Worm (Caenorhabditis elegans) whole organism, L4/young adult: ENCODE results near the gene lys-2.

Experiments used
- W03F9.2 ChIP-seq: fragments of 150-350 bp; optimal IDR thresholded peaks from 2 replicates; lab custom pipeline; 2014; ENCODE audit warnings: missing biosample characterization, missing genetic modification characterization
- dao-5 ChIP-seq: sonication (generic microtip); optimal IDR thresholded peaks from 2 replicates; lab custom pipeline; 2016; ENCODE audit warnings: missing genotype, missing genetic modification characterization, moderate library complexity, missing compliant biosample characterization
- him-1 ChIP-seq: sonication (generic microtip); optimal IDR thresholded peaks from 2 replicates; lab custom pipeline; 2016; ENCODE audit warnings: missing genotype, missing genetic modification reagents, missing genetic modification characterization, missing compliant biosample characterization

DNA sequence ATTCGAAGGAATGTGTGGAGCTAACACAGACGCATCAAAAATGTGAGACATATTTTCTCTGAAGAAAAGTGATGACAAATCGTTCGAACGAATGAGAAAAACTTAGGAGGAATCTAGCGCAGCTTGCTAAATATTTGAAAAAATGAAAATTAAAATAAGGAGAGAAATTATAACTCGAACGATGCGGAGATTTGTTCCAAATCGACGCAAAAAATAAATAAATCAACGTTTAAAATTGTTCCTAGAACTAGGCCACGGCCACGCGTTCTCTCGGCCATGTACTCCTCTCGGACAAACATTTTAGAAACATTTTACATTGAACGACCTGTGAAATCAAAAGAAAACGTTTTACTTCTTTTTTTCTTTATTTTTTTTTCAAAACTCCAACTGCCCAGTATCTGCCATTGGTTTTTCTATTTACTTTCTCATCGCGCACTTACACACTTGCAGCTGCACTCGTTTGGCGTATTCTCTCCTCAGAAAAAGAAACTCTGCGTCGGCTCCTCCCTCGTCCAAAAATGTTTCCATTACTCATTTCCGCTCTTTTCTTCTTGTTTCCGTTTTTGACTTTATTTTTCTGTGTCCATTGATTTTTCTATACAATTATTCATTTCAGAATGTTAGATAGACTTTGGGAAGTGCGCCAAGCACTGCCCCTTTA is 39.0 kb upstream of the lys-2 start, which contains the start of the genes gna-1 and B0024.13:
- TF ChIP-seq him-1 (tag; lab: Kevin White, UChicago) (no peak), W03F9.2 (tag; lab: Kevin White, UChicago) (no peak), dao-5 (tag; lab: Kevin White, UChicago) (no peak)
